Worm (Caenorhabditis elegans) whole organism, young adult: Measurements from ENCODE around the gene ndub-2.

ENCODE experiments used
- B0019.2 ChIP-seq: fragments of 200-800 bp; sonication (Bioruptor generic); conservative IDR thresholded peaks from 2 replicates; pipeline ENCODE4 v1.3.6; 2022; ENCODE audit warnings: missing genetic modification reagents, missing genetic modification characterization, missing compliant biosample characterization
- C06A6.2 ChIP-seq: fragments of 200-800 bp; sonication (Bioruptor generic); conservative IDR thresholded peaks from 2 replicates; pipeline ENCODE4 v1.3.6; 2022; ENCODE audit warnings: missing genetic modification characterization, missing compliant biosample characterization
- F23B12.7 ChIP-seq: sonication (generic microtip); optimal IDR thresholded peaks from 2 replicates; lab custom pipeline; 2017; ENCODE audit warnings: missing genetic modification characterization, mild to moderate bottlenecking, missing compliant biosample characterization, antibody characterized with exemption, moderate library complexity; ENCODE audit not compliant: insufficient read depth
- efl-1 ChIP-seq: fragments of 150-350 bp; optimal IDR thresholded peaks from 2 replicates; lab custom pipeline; 2014; ENCODE audit warnings: missing biosample characterization, missing genetic modification reagents, missing genetic modification characterization
- egl-18 ChIP-seq: fragments of 200-800 bp; sonication (Bioruptor generic); IDR thresholded peaks from 2 replicates; pipeline ENCODE4 v1.3.6; 2022; ENCODE audit warnings: missing genetic modification reagents, missing genetic modification characterization, missing compliant biosample characterization
- hmg-1.2 ChIP-seq: fragments of 200-800 bp; sonication (Bioruptor generic); IDR thresholded peaks from 2 replicates; pipeline ENCODE4 v1.3.6; 2022; ENCODE audit warnings: missing genetic modification reagents, missing genetic modification characterization, missing compliant biosample characterization
- hrde-1 ChIP-seq: sonication (generic microtip); optimal IDR thresholded peaks from 2 replicates; lab custom pipeline; 2016; ENCODE audit warnings: missing genetic modification characterization, mild to moderate bottlenecking, missing compliant biosample characterization, moderate library complexity, missing genotype, missing genetic modification reagents, borderline replicate concordance
- lin-26 ChIP-seq: fragments of 200-800 bp; sonication (Bioruptor generic); IDR thresholded peaks from 2 replicates; pipeline ENCODE4 v1.3.6; 2022; ENCODE audit warnings: missing genetic modification reagents, missing genetic modification characterization, missing compliant biosample characterization
- lin-35 ChIP-seq, 3 experiments: fragments of 150-350 bp in 2 of 3; sonication (generic microtip) in 1 of 3; optimal IDR thresholded peaks; 2 replicates each; lab custom pipeline; 2014 to 2018; ENCODE audit warnings: missing biosample characterization in 3 of 3, missing genetic modification characterization in 3 of 3, missing genetic modification reagents in 3 of 3
- rpc-1 ChIP-seq, 2 experiments: fragments of 150-350 bp in 1 of 2; sonication (generic microtip) in 1 of 2; optimal IDR thresholded peaks; 2 replicates each; lab custom pipeline; 2014 to 2018; ENCODE audit warnings: missing biosample characterization in 1 of 2, missing genetic modification characterization in 1 of 2, missing genetic modification reagents in 1 of 2, missing genotype in 1 of 2
- snpc-4 ChIP-seq, 5 experiments: fragments of 150-350 bp in 1 of 5; sonication (generic microtip) in 4 of 5; optimal IDR thresholded peaks; 2 replicates each; lab custom pipeline; 2014 to 2018; ENCODE audit warnings: missing genetic modification characterization in 5 of 5, missing biosample characterization in 3 of 5, antibody characterized with exemption in 2 of 5, mild to moderate bottlenecking in 2 of 5, missing compliant biosample characterization in 2 of 5, missing genotype in 2 of 5, moderate library complexity in 2 of 5, missing genetic modification reagents in 1 of 5
- somi-1 ChIP-seq: fragments of 200-800 bp; sonication (Bioruptor generic); optimal IDR thresholded peaks from 2 replicates; lab custom pipeline; 2018; ENCODE audit warnings: mild to moderate bottlenecking, missing genetic modification characterization, missing compliant biosample characterization
- unc-130 ChIP-seq: sonication (generic microtip); optimal IDR thresholded peaks from 2 replicates; lab custom pipeline; 2016; ENCODE audit warnings: missing genetic modification reagents, missing genetic modification characterization, missing compliant biosample characterization
- xnd-1 ChIP-seq: sonication (generic microtip); optimal IDR thresholded peaks from 2 replicates; lab custom pipeline; 2016; ENCODE audit warnings: missing genotype, missing genetic modification reagents, missing genetic modification characterization, missing compliant biosample characterization

- no peak for TF ChIP-seq efl-1 (GFP tag; lab: Kevin White, UChicago)
- no peak for TF ChIP-seq lin-26 (GFP tag; lab: Robert Waterston, UW)
- no peak for TF ChIP-seq unc-130 (GFP tag; lab: Kevin White, UChicago)
- no peak for TF ChIP-seq hmg-1.2 (GFP tag; lab: Robert Waterston, UW)
- no peak for TF ChIP-seq snpc-4 (GFP tag; optimal IDR thresholded peaks at IDR 0.05; lab: Kevin White, UChicago)
- TF ChIP-seq snpc-4 (tag; optimal IDR thresholded peaks at IDR 0.05; lab: Kevin White, UChicago) = no peak
- TF ChIP-seq C06A6.2 = no peak
- TF ChIP-seq lin-35 (GFP tag; optimal IDR thresholded peaks at IDR 0.05; lab: Kevin White, UChicago) = no peak
- no peak for TF ChIP-seq egl-18 (GFP tag; lab: Robert Waterston, UW)
- no peak for TF ChIP-seq rpc-1 (optimal IDR thresholded peaks at IDR 0.05; lab: Kevin White, UChicago)
- TF ChIP-seq rpc-1 (tag; optimal IDR thresholded peaks at IDR 0.05; lab: Kevin White, UChicago) = no peak
- no peak for TF ChIP-seq F23B12.7 (tag; lab: Kevin White, UChicago)
- no peak for TF ChIP-seq hrde-1
- no peak for TF ChIP-seq B0019.2 (GFP tag; lab: Robert Waterston, UW)
- TF ChIP-seq xnd-1 (tag; lab: Kevin White, UChicago) = no peak
- no peak for TF ChIP-seq somi-1
Observed at ce11 chrII:9010708-9011107, 14.5 kb downstream of the ndub-2 start.
